Fruit fly (Drosophila melanogaster) whole organism, pupa: Measurements from ENCODE around the gene Dhc62B.
A peak's percentile ranks its signal among the peaks of the same experiment; 100 is the strongest.

Experiments
- CG10348 ChIP-seq: fragments of 200-800 bp; sonication (Bioruptor generic); IDR thresholded peaks from 2 replicates; pipeline ENCODE4 v1.3.6; 2022; ENCODE audit warnings: missing biosample characterization, missing genetic modification characterization
- CG14655 ChIP-seq: fragments of 200-800 bp; sonication (Bioruptor generic); optimal IDR thresholded peaks from 3 replicates; lab custom pipeline; 2017; ENCODE audit warnings: mild to moderate bottlenecking, missing biosample characterization, missing genetic modification reagents, missing genetic modification characterization
- CG15710 ChIP-seq: fragments of 200-800 bp; sonication (Bioruptor generic); optimal IDR thresholded peaks from 2 replicates; lab custom pipeline; 2018; ENCODE audit warnings: missing biosample characterization, mild to moderate bottlenecking, missing genetic modification characterization, moderate library complexity
- CG34367 ChIP-seq: fragments of 200-800 bp; sonication (Bioruptor generic); optimal IDR thresholded peaks from 2 replicates; lab custom pipeline; 2018; ENCODE audit warnings: missing biosample characterization, mild to moderate bottlenecking, missing genetic modification characterization
- CG4496 ChIP-seq: fragments of 200-800 bp; sonication (Bioruptor generic); IDR thresholded peaks from 3 replicates; pipeline ENCODE4 v1.3.6; 2022; ENCODE audit warnings: missing biosample characterization, missing genetic modification characterization
- D1 ChIP-seq: fragments of 200-800 bp; sonication (Bioruptor generic); optimal IDR thresholded peaks from 2 replicates; lab custom pipeline; 2018; ENCODE audit warnings: missing biosample characterization, mild to moderate bottlenecking, missing genetic modification characterization, moderate library complexity
- EcR ChIP-seq: fragments of 200-800 bp; sonication (Bioruptor generic); optimal IDR thresholded peaks from 3 replicates; lab custom pipeline; 2019; ENCODE audit warnings: missing biosample characterization, missing genetic modification characterization, mild to moderate bottlenecking, moderate library complexity, missing genetic modification reagents
- Snoo ChIP-seq: fragments of 200-800 bp; sonication (Bioruptor generic); optimal IDR thresholded peaks from 3 replicates; lab custom pipeline; 2017; ENCODE audit warnings: missing biosample characterization, mild to moderate bottlenecking, missing genetic modification characterization, inconsistent platforms

dm6 chr3L:1802802-1803201 lies 31.2 kb upstream of the Dhc62B start, which contains the start of the genes JTBR and CG42676:
- TF ChIP-seq CG34367 (tag; lab: Kevin White, UChicago) (no peak), CG10348 (GFP tag; lab: Robert Waterston, UW) (no peak), D1 (tag; lab: Kevin White, UChicago) (no peak), Snoo (tag; lab: Kevin White, UChicago) (no peak), CG14655 (GFP tag; lab: Kevin White, UChicago) (no peak), CG4496 (no peak), EcR (GFP tag; lab: Kevin White, UChicago) (peak; percentile 5), CG15710 (tag; lab: Kevin White, UChicago) (no peak)
